Worm (Caenorhabditis elegans) whole organism, L3 larva: Measurements from ENCODE around the gene K11D12.11.

Source experiments
- ZK546.5 ChIP-seq: sonication (generic microtip); optimal IDR thresholded peaks from 2 replicates; lab custom pipeline; 2017; ENCODE audit warnings: missing biosample characterization, missing genetic modification characterization
- aly-2 ChIP-seq: fragments of 150-350 bp; optimal IDR thresholded peaks from 2 replicates; lab custom pipeline; 2014; ENCODE audit warnings: missing biosample characterization, missing genetic modification characterization
- ama-1 ChIP-seq: fragments of 150-350 bp; optimal IDR thresholded peaks from 2 replicates; lab custom pipeline; 2018
- ceh-16 ChIP-seq: sonication (generic microtip); optimal IDR thresholded peaks from 2 replicates; lab custom pipeline; 2017; ENCODE audit warnings: missing biosample characterization, missing genetic modification characterization
- ceh-9 ChIP-seq: sonication (generic microtip); optimal IDR thresholded peaks from 2 replicates; lab custom pipeline; 2018; ENCODE audit warnings: missing biosample characterization, missing genetic modification characterization
- daf-12 ChIP-seq: fragments of 150-350 bp; optimal IDR thresholded peaks from 2 replicates; lab custom pipeline; 2014; ENCODE audit warnings: missing biosample characterization, missing genetic modification reagents, missing genetic modification characterization
- egl-27 ChIP-seq: sonication (generic microtip); optimal IDR thresholded peaks from 4 replicates; lab custom pipeline; 2017; ENCODE audit warnings: missing biosample characterization, missing genetic modification reagents, missing genetic modification characterization
- elt-1 ChIP-seq: fragments of 150-350 bp; optimal IDR thresholded peaks from 2 replicates; lab custom pipeline; 2014; ENCODE audit warnings: missing biosample characterization, missing genetic modification characterization
- elt-2 ChIP-seq: sonication (generic microtip); optimal IDR thresholded peaks from 2 replicates; lab custom pipeline; 2016; ENCODE audit warnings: missing genetic modification reagents, mild to moderate bottlenecking, missing genetic modification characterization, missing compliant biosample characterization
- eor-1 ChIP-seq, 2 experiments: fragments of 150-350 bp; optimal IDR thresholded peaks; 2 replicates each; lab custom pipeline; 2014 to 2018; ENCODE audit warnings: missing biosample characterization in 2 of 2, missing genetic modification characterization in 2 of 2
- fkh-2 ChIP-seq: fragments of 150-350 bp; optimal IDR thresholded peaks from 2 replicates; lab custom pipeline; 2014; ENCODE audit warnings: missing biosample characterization, missing genetic modification reagents, missing genetic modification characterization
- fos-1 ChIP-seq: fragments of 150-350 bp; optimal IDR thresholded peaks from 2 replicates; lab custom pipeline; 2014; ENCODE audit warnings: missing biosample characterization, missing genetic modification characterization
- hmg-11 ChIP-seq: sonication (generic microtip); optimal IDR thresholded peaks from 2 replicates; lab custom pipeline; 2016; ENCODE audit warnings: missing genetic modification characterization, missing compliant biosample characterization
- lin-15B ChIP-seq: fragments of 150-350 bp; optimal IDR thresholded peaks from 2 replicates; lab custom pipeline; 2014; ENCODE audit warnings: missing biosample characterization, missing genetic modification characterization
- lin-39 ChIP-seq: fragments of 150-350 bp; optimal IDR thresholded peaks from 2 replicates; lab custom pipeline; 2018; ENCODE audit warnings: missing biosample characterization, missing genetic modification reagents, missing genetic modification characterization
- lsy-12 ChIP-seq: sonication (generic microtip); optimal IDR thresholded peaks from 2 replicates; lab custom pipeline; 2016; ENCODE audit warnings: mild to moderate bottlenecking, missing genetic modification characterization, missing compliant biosample characterization
- mml-1 ChIP-seq: fragments of 150-350 bp; sonication (generic microtip); optimal IDR thresholded peaks from 3 replicates; lab custom pipeline; 2014; ENCODE audit warnings: missing biosample characterization, missing genetic modification characterization
- nfya-1 ChIP-seq: sonication (generic microtip); optimal IDR thresholded peaks from 2 replicates; lab custom pipeline; 2017; ENCODE audit warnings: missing genetic modification characterization, mild to moderate bottlenecking, missing compliant biosample characterization, antibody characterized with exemption, moderate library complexity; ENCODE audit not compliant: insufficient read depth
- nhr-11 ChIP-seq: fragments of 150-350 bp; optimal IDR thresholded peaks from 2 replicates; lab custom pipeline; 2014; ENCODE audit warnings: missing biosample characterization, missing genetic modification characterization
- nhr-12 ChIP-seq: fragments of 150-350 bp; optimal IDR thresholded peaks from 2 replicates; lab custom pipeline; 2014; ENCODE audit warnings: missing biosample characterization, missing genetic modification characterization
- nhr-23 ChIP-seq: fragments of 150-350 bp; optimal IDR thresholded peaks from 2 replicates; lab custom pipeline; 2014; ENCODE audit warnings: missing biosample characterization, missing genetic modification reagents, missing genetic modification characterization
- nhr-237 ChIP-seq: fragments of 150-350 bp; optimal IDR thresholded peaks from 2 replicates; lab custom pipeline; 2014; ENCODE audit warnings: missing biosample characterization, missing genetic modification characterization
- nhr-43 ChIP-seq: sonication (generic microtip); optimal IDR thresholded peaks from 2 replicates; lab custom pipeline; 2016; ENCODE audit warnings: mild to moderate bottlenecking, missing genetic modification characterization, missing compliant biosample characterization; ENCODE audit not compliant: poor library complexity, severe bottlenecking
- nhr-67 ChIP-seq: fragments of 150-350 bp; optimal IDR thresholded peaks from 2 replicates; lab custom pipeline; 2014; ENCODE audit warnings: missing biosample characterization, missing genetic modification characterization
- nhr-77 ChIP-seq: fragments of 150-350 bp; optimal IDR thresholded peaks from 2 replicates; lab custom pipeline; 2014; ENCODE audit warnings: missing biosample characterization, missing genetic modification characterization
- pqm-1 ChIP-seq: fragments of 150-350 bp; optimal IDR thresholded peaks from 2 replicates; lab custom pipeline; 2017; ENCODE audit warnings: missing biosample characterization, missing genetic modification characterization, inconsistent platforms
- sea-2 ChIP-seq: fragments of 150-350 bp; sonication (generic microtip); optimal IDR thresholded peaks from 4 replicates; lab custom pipeline; 2014; ENCODE audit warnings: missing biosample characterization, missing genetic modification reagents, missing genetic modification characterization
- tbx-2 ChIP-seq: sonication (generic microtip); optimal IDR thresholded peaks from 2 replicates; lab custom pipeline; 2016; ENCODE audit warnings: mild to moderate bottlenecking, missing genetic modification characterization, missing compliant biosample characterization
- unc-39 ChIP-seq: sonication (generic microtip); optimal IDR thresholded peaks from 4 replicates; lab custom pipeline; 2017; ENCODE audit warnings: missing biosample characterization, missing genetic modification characterization
- zag-1 ChIP-seq: fragments of 150-350 bp; optimal IDR thresholded peaks from 2 replicates; lab custom pipeline; 2014; ENCODE audit warnings: missing biosample characterization, missing genetic modification characterization
- ztf-11 ChIP-seq: fragments of 150-350 bp; optimal IDR thresholded peaks from 2 replicates; lab custom pipeline; 2014; ENCODE audit warnings: missing biosample characterization, missing genetic modification characterization
- ztf-4 ChIP-seq: fragments of 150-350 bp; optimal IDR thresholded peaks from 2 replicates; lab custom pipeline; 2014; ENCODE audit warnings: missing biosample characterization, missing genetic modification characterization

Gene K11D12.11

ce11 chrV:5000406-5000805 lies 39.0 kb downstream of the K11D12.11 start, which contains the start of gene ugt-7:
Gene ugt-7, minus strand, starts transcription at chrV:5000566.
- peak; percentile 27 for TF ChIP-seq pqm-1 (tag; lab: Kevin White, UChicago)
- TF ChIP-seq nhr-67 = no peak
- peak; percentile 57 for TF ChIP-seq elt-2 (tag; lab: Kevin White, UChicago)

ce11 chrV:4995155-4995554 lies 44.2 kb downstream of the K11D12.11 start, which contains the start of gene ncx-9:
Gene ncx-9, minus strand, starts transcription at chrV:4995255.
- TF ChIP-seq nhr-12 (tag; lab: Kevin White, UChicago) = no peak
- TF ChIP-seq ZK546.5 (tag; lab: Kevin White, UChicago) = no peak
- TF ChIP-seq unc-39 = no peak
- TF ChIP-seq nhr-23 (tag; lab: Kevin White, UChicago) = no peak
- TF ChIP-seq lsy-12 (tag; lab: Kevin White, UChicago) = no peak
- no peak for TF ChIP-seq ama-1 (lab: Kevin White, UChicago)
- no peak for TF ChIP-seq sea-2 (GFP tag; lab: Kevin White, UChicago)
- TF ChIP-seq lin-39 (tag; lab: Kevin White, UChicago) = no peak
- TF ChIP-seq nhr-237 (tag; lab: Kevin White, UChicago) = no peak
- TF ChIP-seq ceh-16 (tag; lab: Kevin White, UChicago) = no peak
- no peak for TF ChIP-seq lin-15B
- TF ChIP-seq fkh-2 = no peak
- TF ChIP-seq mml-1 (tag; lab: Kevin White, UChicago) = no peak
- TF ChIP-seq eor-1 (tag; optimal IDR thresholded peaks at IDR 0.05; lab: Kevin White, UChicago) = no peak
- TF ChIP-seq daf-12 (tag; lab: Kevin White, UChicago) = no peak
- TF ChIP-seq egl-27 (tag; lab: Kevin White, UChicago) = no peak
- TF ChIP-seq nfya-1 = no peak
- no peak for TF ChIP-seq ztf-4 (tag; lab: Kevin White, UChicago)
- no peak for TF ChIP-seq nhr-43 (tag; lab: Kevin White, UChicago)
- TF ChIP-seq ceh-9 (tag; lab: Kevin White, UChicago) = no peak

DNA sequence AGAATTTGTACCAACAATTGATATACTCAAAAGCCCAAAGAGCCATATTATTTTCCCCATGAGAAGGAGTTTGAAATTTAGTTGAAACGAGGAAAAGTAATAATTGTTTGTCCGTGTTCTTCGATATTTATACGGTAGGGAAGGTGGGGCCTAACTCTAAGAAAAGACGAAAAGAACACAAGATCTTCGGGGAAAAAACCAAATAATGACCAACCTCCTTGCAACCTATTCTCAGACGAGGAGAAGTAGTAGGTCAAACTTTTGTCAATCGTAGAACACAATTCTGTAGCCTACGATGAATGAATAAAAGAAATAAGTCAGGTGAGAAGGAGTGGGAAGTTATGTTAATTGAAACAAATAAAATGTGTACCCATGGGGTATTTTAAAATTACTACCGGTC lies 52.3 kb downstream of the K11D12.11 start, which contains the start of gene ncx-8:
TSS of gene ncx-8 (minus strand) at position 101 of the 400 bp plus-strand sequence.
- TF ChIP-seq sea-2 (GFP tag; lab: Kevin White, UChicago) (no peak), unc-39 (no peak), nhr-77 (no peak), pqm-1 (tag; lab: Kevin White, UChicago) (no peak), nhr-237 (tag; lab: Kevin White, UChicago) (no peak), zag-1 (no peak), egl-27 (tag; lab: Kevin White, UChicago) (no peak), ceh-16 (tag; lab: Kevin White, UChicago) (no peak), lin-39 (tag; lab: Kevin White, UChicago) (no peak), elt-1 (tag; lab: Kevin White, UChicago) (no peak), ztf-11 (tag; lab: Kevin White, UChicago) (no peak), fos-1 (tag; lab: Kevin White, UChicago) (no peak), nhr-67 (no peak), nhr-23 (tag; lab: Kevin White, UChicago) (no peak), tbx-2 (no peak), mml-1 (tag; lab: Kevin White, UChicago) (no peak), aly-2 (tag; lab: Kevin White, UChicago) (no peak), nhr-11 (no peak), hmg-11 (tag; lab: Kevin White, UChicago) (no peak)
